Worm (Caenorhabditis elegans) whole organism, midembryonic: Measurements from ENCODE around the gene ZK688.11.

Experiments
- T22C8.4 ChIP-seq: fragments of 200-800 bp; sonication (Bioruptor generic); IDR thresholded peaks from 2 replicates; pipeline ENCODE4 v1.3.6; 2022; ENCODE audit warnings: missing genetic modification characterization, missing compliant biosample characterization
- cog-1 ChIP-seq: sonication (generic microtip); optimal IDR thresholded peaks from 2 replicates; lab custom pipeline; 2016; ENCODE audit warnings: missing genetic modification characterization, missing compliant biosample characterization
- flt-1 ChIP-seq: fragments of 200-800 bp; sonication (Bioruptor generic); IDR thresholded peaks from 2 replicates; pipeline ENCODE4 v1.3.6; 2022; ENCODE audit warnings: missing genetic modification characterization, missing compliant biosample characterization
- klf-2 ChIP-seq: fragments of 200-800 bp; sonication (Bioruptor generic); conservative IDR thresholded peaks from 2 replicates; pipeline ENCODE4 v1.3.6; 2022; ENCODE audit warnings: missing genetic modification reagents, missing genetic modification characterization, missing compliant biosample characterization
- med-1 ChIP-seq: sonication (generic microtip); optimal IDR thresholded peaks from 2 replicates; lab custom pipeline; 2017; ENCODE audit warnings: missing genetic modification characterization, mild to moderate bottlenecking, missing compliant biosample characterization, antibody characterized with exemption, missing genetic modification reagents; ENCODE audit not compliant: insufficient read depth
- ref-1 ChIP-seq: fragments of 200-800 bp; sonication (Bioruptor generic); conservative IDR thresholded peaks from 2 replicates; pipeline ENCODE4 v1.3.6; 2022; ENCODE audit warnings: missing genetic modification reagents, missing genetic modification characterization, missing compliant biosample characterization
- tab-1 ChIP-seq: fragments of 200-800 bp; sonication (Bioruptor generic); IDR thresholded peaks from 2 replicates; pipeline ENCODE4 v1.3.6; 2022; ENCODE audit warnings: missing genetic modification characterization, missing compliant biosample characterization
- ztf-23 ChIP-seq: fragments of 200-800 bp; sonication (Bioruptor generic); IDR thresholded peaks from 2 replicates; pipeline ENCODE4 v1.3.6; 2022; ENCODE audit warnings: missing genetic modification reagents, missing genetic modification characterization, missing compliant biosample characterization
- ztf-29 ChIP-seq: fragments of 200-800 bp; sonication (Bioruptor generic); IDR thresholded peaks from 2 replicates; pipeline ENCODE4 v1.3.6; 2022; ENCODE audit warnings: missing genetic modification reagents, missing genetic modification characterization, missing compliant biosample characterization

The ZK688.11 gene

ce11 chrIII:7911621-7912020 is 26.9 kb upstream of the ZK688.11 start, which contains the start of gene ZK688.7:
Gene ZK688.7, minus strand, starts transcription at chrIII:7911634.
- no peak for TF ChIP-seq ztf-23 (GFP tag; lab: Robert Waterston, UW)
- TF ChIP-seq flt-1 (GFP tag; lab: Robert Waterston, UW) = no peak
- TF ChIP-seq tab-1 (GFP tag; lab: Robert Waterston, UW) = no peak
- no peak for TF ChIP-seq klf-2 (GFP tag; lab: Robert Waterston, UW)
- TF ChIP-seq ztf-29 = no peak

- TF ChIP-seq T22C8.4 (GFP tag; lab: Robert Waterston, UW) (no peak), ref-1 (no peak), flt-1 (GFP tag; lab: Robert Waterston, UW) (no peak), ztf-23 (GFP tag; lab: Robert Waterston, UW) (no peak)
Observed at ce11 chrIII:7909263-7909662, 24.5 kb upstream of the ZK688.11 start, which contains the start of gene ZK688.1. Gene ZK688.1, plus strand, starts transcription at chrIII:7909563.

DNA sequence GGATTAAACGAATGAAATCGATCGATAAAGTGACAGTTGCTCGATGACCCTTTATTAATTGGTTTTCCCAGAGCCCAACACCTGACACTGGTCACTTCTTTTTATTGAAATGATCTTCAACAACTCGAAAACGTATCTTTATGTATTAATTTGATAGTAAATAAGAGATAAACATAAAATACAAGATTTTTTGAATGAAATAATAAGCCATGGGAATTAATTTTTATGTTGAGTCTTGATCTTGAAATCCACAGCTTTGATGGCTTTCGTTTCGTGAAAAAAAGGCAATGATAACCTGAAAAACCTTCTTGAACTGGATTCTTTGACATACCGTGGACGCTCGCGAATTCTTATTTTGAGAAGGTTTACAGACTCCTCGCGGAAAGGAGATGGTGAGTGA is 22.8 kb upstream of the ZK688.11 start, which contains the start of gene pcp-5:
TSS of gene pcp-5 (minus strand) at position 101 of the 400 bp plus-strand sequence.
- no peak for TF ChIP-seq klf-2 (GFP tag; lab: Robert Waterston, UW)
- no peak for TF ChIP-seq ztf-29
- no peak for TF ChIP-seq tab-1 (GFP tag; lab: Robert Waterston, UW)
- TF ChIP-seq ref-1 = no peak
- no peak for TF ChIP-seq T22C8.4 (GFP tag; lab: Robert Waterston, UW)
- TF ChIP-seq cog-1 (tag; lab: Kevin White, UChicago) = no peak
- TF ChIP-seq med-1 (GFP tag; lab: Kevin White, UChicago) = no peak
- TF ChIP-seq flt-1 (GFP tag; lab: Robert Waterston, UW) = no peak
- TF ChIP-seq ztf-23 (GFP tag; lab: Robert Waterston, UW) = no peak

DNA sequence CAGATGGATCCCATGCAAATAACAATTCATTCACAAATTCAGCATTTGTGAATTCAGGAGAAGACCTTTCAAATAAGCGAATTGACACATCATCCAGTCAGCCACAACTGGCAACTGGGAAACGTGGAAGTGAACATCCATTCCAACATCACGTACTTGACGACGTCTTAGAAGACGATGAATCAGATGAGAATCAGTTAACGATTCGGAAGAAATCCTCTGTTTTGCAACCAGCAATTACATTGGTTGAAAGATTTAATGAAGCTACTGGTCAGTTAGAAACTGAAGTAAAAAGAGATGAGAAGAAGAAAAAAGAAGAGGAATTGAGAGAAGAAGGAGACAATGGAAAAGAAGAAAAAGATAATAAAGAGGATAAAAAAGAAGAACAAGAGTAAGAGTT is 18.7 kb upstream of the ZK688.11 start:
- TF ChIP-seq med-1 (GFP tag; lab: Kevin White, UChicago) (no peak), ztf-23 (GFP tag; lab: Robert Waterston, UW) (no peak), ztf-29 (no peak), tab-1 (GFP tag; lab: Robert Waterston, UW) (no peak), cog-1 (tag; lab: Kevin White, UChicago) (no peak), klf-2 (GFP tag; lab: Robert Waterston, UW) (no peak), flt-1 (GFP tag; lab: Robert Waterston, UW) (no peak), T22C8.4 (GFP tag; lab: Robert Waterston, UW) (no peak), ref-1 (no peak)

DNA sequence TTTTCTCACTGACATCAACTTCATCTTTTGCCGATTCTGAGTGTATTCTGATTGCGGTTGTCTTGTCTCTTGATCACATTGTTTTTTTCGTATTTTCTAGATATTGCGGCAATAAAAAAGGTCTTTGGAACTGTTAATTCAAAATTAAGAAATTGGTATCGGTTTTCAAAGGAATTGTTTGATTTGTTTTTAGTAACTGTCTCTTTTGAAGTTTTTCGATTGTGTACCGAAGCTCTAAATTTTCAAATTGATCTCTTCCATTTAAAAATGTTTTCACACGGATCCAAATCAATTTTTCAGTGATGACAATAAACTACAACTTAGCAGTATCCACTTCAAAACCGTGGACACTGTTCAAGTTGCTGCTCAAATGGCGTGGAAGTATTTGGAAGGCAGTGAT is 16.0 kb upstream of the ZK688.11 start, which contains the start of gene best-24:
TSS of gene best-24 (plus strand) at position 301 of the 400 bp plus-strand sequence.
- TF ChIP-seq flt-1 (GFP tag; lab: Robert Waterston, UW) = no peak
- no peak for TF ChIP-seq ztf-29
- no peak for TF ChIP-seq ztf-23 (GFP tag; lab: Robert Waterston, UW)
- TF ChIP-seq cog-1 (tag; lab: Kevin White, UChicago) = no peak
- TF ChIP-seq med-1 (GFP tag; lab: Kevin White, UChicago) = no peak
- no peak for TF ChIP-seq tab-1 (GFP tag; lab: Robert Waterston, UW)
- TF ChIP-seq klf-2 (GFP tag; lab: Robert Waterston, UW) = no peak
- TF ChIP-seq ref-1 = no peak

- TF ChIP-seq cog-1 (tag; lab: Kevin White, UChicago) = no peak
- no peak for TF ChIP-seq ztf-23 (GFP tag; lab: Robert Waterston, UW)
- TF ChIP-seq med-1 (GFP tag; lab: Kevin White, UChicago) = no peak
- TF ChIP-seq klf-2 (GFP tag; lab: Robert Waterston, UW) = no peak
- no peak for TF ChIP-seq T22C8.4 (GFP tag; lab: Robert Waterston, UW)
- no peak for TF ChIP-seq ref-1
- TF ChIP-seq tab-1 (GFP tag; lab: Robert Waterston, UW) = no peak
- no peak for TF ChIP-seq ztf-29
- TF ChIP-seq flt-1 (GFP tag; lab: Robert Waterston, UW) = no peak
Observed at ce11 chrIII:7897733-7898132, 13.0 kb upstream of the ZK688.11 start.

ce11 chrIII:7896925-7897324 is 12.2 kb upstream of the ZK688.11 start, which contains the start of gene ZK688.10:
Gene ZK688.10, minus strand, starts transcription at chrIII:7897025.
- no peak for TF ChIP-seq ztf-29
- TF ChIP-seq ztf-23 (GFP tag; lab: Robert Waterston, UW) = no peak
- TF ChIP-seq ref-1 = no peak
- TF ChIP-seq flt-1 (GFP tag; lab: Robert Waterston, UW) = no peak
- no peak for TF ChIP-seq klf-2 (GFP tag; lab: Robert Waterston, UW)
- TF ChIP-seq T22C8.4 (GFP tag; lab: Robert Waterston, UW) = no peak
- no peak for TF ChIP-seq tab-1 (GFP tag; lab: Robert Waterston, UW)
- no peak for TF ChIP-seq med-1 (GFP tag; lab: Kevin White, UChicago)
- TF ChIP-seq cog-1 (tag; lab: Kevin White, UChicago) = no peak

- TF ChIP-seq med-1 (GFP tag; lab: Kevin White, UChicago) = no peak
- TF ChIP-seq klf-2 (GFP tag; lab: Robert Waterston, UW) = no peak
- no peak for TF ChIP-seq cog-1 (tag; lab: Kevin White, UChicago)
- no peak for TF ChIP-seq tab-1 (GFP tag; lab: Robert Waterston, UW)
- no peak for TF ChIP-seq flt-1 (GFP tag; lab: Robert Waterston, UW)
- TF ChIP-seq ztf-29 = no peak
- no peak for TF ChIP-seq ztf-23 (GFP tag; lab: Robert Waterston, UW)
- no peak for TF ChIP-seq ref-1
- TF ChIP-seq T22C8.4 (GFP tag; lab: Robert Waterston, UW) = no peak
Observed at ce11 chrIII:7894724-7895123, 10.0 kb upstream of the ZK688.11 start, which contains the start of gene ZK688.4. Gene ZK688.4, plus strand, starts transcription at chrIII:7895024.

- TF ChIP-seq klf-2 (GFP tag; lab: Robert Waterston, UW) (no peak), ztf-29 (no peak), ref-1 (no peak), tab-1 (GFP tag; lab: Robert Waterston, UW) (no peak)
Observed at ce11 chrIII:7893224-7893623, 8.5 kb upstream of the ZK688.11 start.

DNA sequence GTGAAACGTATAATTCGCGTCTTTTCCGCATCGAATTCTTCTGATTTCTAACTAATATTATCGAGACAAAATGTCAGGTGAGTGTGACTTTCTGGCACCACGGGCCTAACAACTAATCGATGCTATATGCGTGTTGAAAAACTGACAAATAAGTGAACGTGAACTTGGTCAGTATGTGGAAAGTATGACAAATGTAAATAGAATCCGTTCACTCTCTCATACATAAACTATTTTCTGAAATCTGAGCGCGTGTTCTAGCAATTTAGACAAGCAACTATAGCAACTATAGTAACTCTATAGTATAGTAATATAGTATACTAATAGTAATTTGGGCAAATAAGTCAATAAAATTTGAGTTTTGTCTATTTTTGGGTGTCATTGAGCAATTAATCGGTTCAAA is 7.6 kb upstream of the ZK688.11 start:
- no peak for TF ChIP-seq klf-2 (GFP tag; lab: Robert Waterston, UW)
- TF ChIP-seq med-1 (GFP tag; lab: Kevin White, UChicago) = no peak
- TF ChIP-seq ztf-29 = no peak
- TF ChIP-seq flt-1 (GFP tag; lab: Robert Waterston, UW) = no peak
